Worm (Caenorhabditis elegans): ENCODE measurements around the gene fbxa-94.

The fbxa-94 gene

DNA sequence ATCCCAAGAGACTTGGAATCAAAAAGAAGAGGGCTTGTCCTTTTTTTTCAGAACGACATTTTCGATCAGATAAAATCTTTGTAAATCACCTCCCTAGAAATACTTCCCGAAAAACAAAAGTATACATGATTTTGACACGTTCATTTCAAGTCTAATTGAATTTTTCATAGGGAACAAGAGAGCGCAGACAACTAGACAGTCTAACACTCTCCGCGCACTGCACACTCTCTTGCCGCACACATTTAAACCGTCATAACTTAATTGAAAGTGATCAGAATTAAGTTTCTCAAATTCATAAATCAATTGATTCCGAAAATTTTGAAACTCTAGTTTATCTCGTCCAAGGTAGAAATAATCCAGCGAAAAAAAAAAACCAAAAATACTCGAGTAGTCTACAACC is 13.0 kb upstream of the fbxa-94 start:
- TF ChIP-seq che-1 (tag; optimal IDR thresholded peaks at IDR 0.05): no peak
- TF ChIP-seq pat-9 (tag; optimal IDR thresholded peaks at IDR 0.05): no peak
- TF ChIP-seq mec-3 (tag; optimal IDR thresholded peaks at IDR 0.05; ENCODE audit: borderline replicate concordance): no peak
- no peak for TF ChIP-seq ceh-9 (tag; optimal IDR thresholded peaks at IDR 0.05)
- no peak for TF ChIP-seq ref-2 (tag; optimal IDR thresholded peaks at IDR 0.05)

DNA sequence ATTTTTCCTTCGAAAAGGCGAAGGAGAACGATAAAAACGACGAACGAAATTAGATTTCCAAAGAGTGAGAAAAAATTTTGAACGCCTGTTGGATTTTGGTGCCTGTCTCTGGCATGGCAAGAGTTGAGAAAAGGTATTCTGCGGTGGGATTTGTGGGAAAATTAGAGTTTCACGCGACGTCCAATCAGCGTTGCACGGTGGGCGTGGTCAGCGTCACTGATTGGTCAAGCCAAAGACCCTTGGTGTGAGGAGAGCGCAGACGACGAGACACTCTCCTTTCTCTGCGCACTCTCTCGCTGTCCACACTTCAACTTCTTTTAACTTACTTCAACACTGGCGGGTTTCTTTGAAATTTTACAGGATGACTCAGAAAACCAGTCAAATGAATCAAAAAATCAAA is 10.2 kb upstream of the fbxa-94 start:
- TF ChIP-seq nfya-1 (tag; optimal IDR thresholded peaks at IDR 0.05) (peak; percentile 62), lin-11 (tag; optimal IDR thresholded peaks at IDR 0.05) (no peak)

DNA sequence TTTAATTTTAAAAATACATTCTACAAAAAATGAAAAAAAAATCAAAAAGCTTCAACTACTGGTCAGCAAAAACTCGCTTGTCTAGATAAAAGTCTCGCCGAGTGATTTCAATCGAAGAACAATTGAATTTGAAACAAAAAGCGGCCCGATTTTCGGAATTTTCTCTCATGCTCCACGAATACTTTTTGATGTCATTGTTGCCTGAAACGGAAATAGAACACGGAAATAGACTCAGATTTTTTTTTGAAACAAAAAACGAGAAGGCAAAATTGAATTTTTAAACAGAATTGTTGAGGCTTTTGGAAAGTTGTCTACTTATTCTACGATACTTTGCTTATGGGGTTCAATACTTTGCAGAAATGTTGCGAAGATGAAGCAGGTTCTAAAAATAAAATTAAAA is 9.2 kb upstream of the fbxa-94 start:
- no peak for TF ChIP-seq zip-5 (tag; optimal IDR thresholded peaks at IDR 0.05)
- no peak for TF ChIP-seq ceh-34 (tag; optimal IDR thresholded peaks at IDR 0.05)
- TF ChIP-seq tbx-2 (tag; optimal IDR thresholded peaks at IDR 0.05): no peak
- no peak for TF ChIP-seq ceh-31 (tag; optimal IDR thresholded peaks at IDR 0.05)
- TF ChIP-seq ceh-45 (GFP tag; IDR thresholded peaks at IDR 0.05): no peak
- TF ChIP-seq nfya-1 (tag; optimal IDR thresholded peaks at IDR 0.05): no peak

DNA sequence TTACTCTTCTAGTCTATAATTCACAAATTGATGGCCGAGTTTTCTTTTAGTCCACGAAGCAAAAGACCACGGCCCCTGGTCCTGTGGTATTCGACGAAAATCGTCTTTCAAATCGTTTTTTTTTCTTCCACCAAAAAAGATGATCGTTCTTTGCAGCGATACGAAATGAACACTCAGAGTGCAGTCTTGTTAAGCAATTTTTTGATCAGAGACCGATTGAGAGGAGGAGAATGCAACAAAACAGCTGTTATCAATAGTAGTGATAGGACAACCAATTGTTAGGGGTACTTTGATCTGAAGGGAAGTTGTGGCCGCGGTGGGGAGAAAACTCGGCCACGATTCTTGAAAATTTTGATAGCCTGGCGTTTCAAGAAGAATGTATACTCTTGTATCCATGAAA is 8.7 kb upstream of the fbxa-94 start:
- peak; percentile 40 for TF ChIP-seq elt-2 (tag; optimal IDR thresholded peaks at IDR 0.05)
- no peak for TF ChIP-seq hlh-6 (tag; optimal IDR thresholded peaks at IDR 0.05)

DNA sequence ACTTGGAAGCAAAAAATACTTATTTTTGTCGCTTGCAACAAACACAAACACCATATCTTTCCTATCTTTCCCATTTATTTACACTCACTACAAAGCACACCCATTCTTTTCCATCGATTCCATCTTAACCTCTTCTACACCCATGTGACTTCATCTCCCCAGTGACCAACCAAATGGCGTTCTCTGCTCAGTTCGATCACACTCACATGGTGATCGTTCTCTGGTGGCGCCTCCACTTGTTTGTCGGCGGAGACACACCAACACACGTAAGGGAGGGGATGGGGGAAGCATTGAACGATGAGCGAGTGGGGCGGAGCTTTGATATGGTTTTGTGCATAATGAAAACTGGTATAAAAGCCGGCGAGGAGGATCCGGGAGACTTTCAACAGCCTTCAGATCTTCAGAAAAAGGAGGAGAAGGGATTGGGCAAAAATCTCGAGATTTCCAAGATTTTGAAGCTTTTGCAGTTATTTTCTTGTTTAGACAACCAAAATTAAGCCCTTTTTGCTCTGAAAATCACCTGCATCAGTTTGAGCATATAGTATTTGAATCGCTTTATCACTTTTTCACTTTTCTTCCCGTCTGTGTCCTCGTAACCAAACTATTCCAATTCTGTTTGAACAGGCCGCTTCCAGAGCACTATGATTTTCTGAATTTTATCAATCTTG is 6.1 kb upstream of the fbxa-94 start:
- TF ChIP-seq ahr-1 (tag; optimal IDR thresholded peaks at IDR 0.05) (no peak), ceh-18 (tag; optimal IDR thresholded peaks at IDR 0.05) (peak; percentile 20), hlh-30 (tag; optimal IDR thresholded peaks at IDR 0.05; ENCODE audit: insufficient read depth) (peak; percentile 34), pqm-1 (tag; optimal IDR thresholded peaks at IDR 0.05) (peak; percentile 15)

DNA sequence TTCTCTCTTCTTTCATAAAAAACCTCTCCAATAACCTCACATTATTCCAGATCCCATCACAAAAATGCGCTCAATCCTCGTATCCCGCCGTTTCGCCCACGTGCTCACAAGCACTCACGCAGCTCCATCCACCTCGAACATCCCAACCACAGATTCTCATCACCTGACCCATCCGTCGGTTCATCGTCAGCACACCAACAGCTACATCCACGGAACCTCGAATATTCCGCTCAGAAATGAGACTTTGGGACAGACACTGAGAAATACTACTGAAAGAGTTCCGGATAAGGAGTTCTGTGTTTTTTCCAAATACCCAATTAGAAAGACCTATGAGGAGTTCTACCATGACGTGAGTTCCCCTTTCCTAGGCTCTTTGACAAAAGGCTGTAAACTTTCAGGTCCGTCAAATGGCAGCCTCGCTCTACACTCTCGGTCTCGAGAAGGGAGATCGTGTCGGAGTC is 5.3 kb upstream of the fbxa-94 start, which contains the start of gene acs-2:
Gene acs-2 (plus strand): TSS at position 51 of the 461 bp plus-strand sequence.
- TF ChIP-seq hlh-15 (tag; optimal IDR thresholded peaks at IDR 0.05): no peak
- no peak for TF ChIP-seq T23F11.4 (GFP tag; optimal IDR thresholded peaks at IDR 0.05)
- no peak for TF ChIP-seq ama-1 (optimal IDR thresholded peaks at IDR 0.05)
- TF ChIP-seq pag-3 (tag; optimal IDR thresholded peaks at IDR 0.05; ENCODE audit: borderline replicate concordance): no peak
- TF ChIP-seq fkh-10 (GFP tag; optimal IDR thresholded peaks at IDR 0.05): no peak
- no peak for TF ChIP-seq ceh-34 (tag; optimal IDR thresholded peaks at IDR 0.05)
- no peak for TF ChIP-seq dve-1 (tag; optimal IDR thresholded peaks at IDR 0.05)
- TF ChIP-seq ceh-9 (tag; optimal IDR thresholded peaks at IDR 0.05): no peak
- TF ChIP-seq sox-4 (tag; optimal IDR thresholded peaks at IDR 0.05): no peak
- no peak for TF ChIP-seq ceh-18 (tag; optimal IDR thresholded peaks at IDR 0.05)
- TF ChIP-seq ceh-48 (tag; optimal IDR thresholded peaks at IDR 0.05): no peak
- TF ChIP-seq pqm-1 (tag; optimal IDR thresholded peaks at IDR 0.05): no peak
- no peak for TF ChIP-seq hlh-13 (GFP tag; optimal IDR thresholded peaks at IDR 0.05)
- TF ChIP-seq ceh-45 (GFP tag; IDR thresholded peaks at IDR 0.05): no peak

DNA sequence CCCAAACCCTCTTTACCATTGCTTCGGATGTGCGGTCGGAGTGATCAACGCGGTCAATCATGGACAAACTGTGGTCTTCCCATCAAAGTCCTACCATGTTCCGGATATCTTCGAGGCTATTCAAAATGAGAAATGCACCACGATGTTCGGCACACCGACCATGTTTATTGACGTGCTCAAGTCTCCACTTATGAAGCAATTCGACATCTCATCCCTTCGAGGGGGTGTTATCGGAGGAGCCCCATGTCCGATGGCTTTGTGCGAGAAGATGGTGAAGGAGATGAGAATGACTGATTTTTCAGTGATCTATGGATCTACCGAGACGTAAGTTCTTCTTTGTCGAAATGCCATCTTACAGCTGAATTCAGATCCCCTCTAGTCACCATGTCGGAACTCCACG is 4.3 kb upstream of the fbxa-94 start:
- TF ChIP-seq pros-1 (tag; optimal IDR thresholded peaks at IDR 0.05) (no peak), fkh-6 (tag; optimal IDR thresholded peaks at IDR 0.05) (no peak), C38D4.7 (GFP tag; optimal IDR thresholded peaks at IDR 0.05) (no peak), hlh-30 (tag; optimal IDR thresholded peaks at IDR 0.05; ENCODE audit: insufficient read depth) (no peak), K02D7.2 (tag; optimal IDR thresholded peaks at IDR 0.05) (no peak), ahr-1 (tag; optimal IDR thresholded peaks at IDR 0.05) (no peak), unc-86 (tag; optimal IDR thresholded peaks at IDR 0.05) (no peak), T23F11.4 (GFP tag; optimal IDR thresholded peaks at IDR 0.05) (no peak), npax-4 (tag; optimal IDR thresholded peaks at IDR 0.05) (no peak)

All from whole organism, late embryonic.